Worm (Caenorhabditis elegans) whole organism, L4 larva: ENCODE data around the gene myo-2.
A peak's percentile ranks its signal among the peaks of the same experiment; 100 is the strongest.

Experiments used
- F26F4.8 ChIP-seq: fragments of 200-800 bp; sonication (Bioruptor generic); conservative IDR thresholded peaks from 2 replicates; pipeline ENCODE4 v1.3.6; 2022; ENCODE audit warnings: missing genetic modification characterization, missing compliant biosample characterization
- T26A8.4 ChIP-seq: fragments of 200-800 bp; sonication (Bioruptor generic); IDR thresholded peaks from 2 replicates; pipeline ENCODE4 v1.3.6; 2022; ENCODE audit warnings: missing genetic modification characterization, missing compliant biosample characterization
- Y48G9A.11 ChIP-seq: fragments of 200-800 bp; sonication (Bioruptor generic); IDR thresholded peaks from 2 replicates; pipeline ENCODE4 v1.3.6; 2022; ENCODE audit warnings: missing genetic modification reagents, missing genetic modification characterization, missing compliant biosample characterization
- ZK337.2 ChIP-seq: fragments of 200-800 bp; sonication (Bioruptor generic); IDR thresholded peaks from 2 replicates; pipeline ENCODE4 v1.3.6; 2022; ENCODE audit warnings: missing genetic modification reagents, missing genetic modification characterization, missing compliant biosample characterization
- aha-1 ChIP-seq: fragments of 150-350 bp; peaks from one replicate; lab custom pipeline; 2014; ENCODE audit warnings: missing biosample characterization, missing genetic modification characterization
- ama-1 ChIP-seq: fragments of 150-350 bp; optimal IDR thresholded peaks from 2 replicates; lab custom pipeline; 2014; ENCODE audit warnings: inconsistent platforms, mixed read lengths
- ceh-20 ChIP-seq: fragments of 200-800 bp; sonication (Bioruptor generic); IDR thresholded peaks from 2 replicates; pipeline ENCODE4 v1.3.6; 2022; ENCODE audit warnings: missing genetic modification reagents, missing genetic modification characterization, missing compliant biosample characterization
- cey-2 ChIP-seq: sonication (generic microtip); optimal IDR thresholded peaks from 3 replicates; lab custom pipeline; 2017; ENCODE audit warnings: missing genetic modification characterization, mild to moderate bottlenecking, missing compliant biosample characterization, antibody characterized with exemption, borderline replicate concordance; ENCODE audit not compliant: insufficient read depth
- ctbp-1 ChIP-seq: fragments of 200-800 bp; sonication (Bioruptor generic); IDR thresholded peaks from 2 replicates; pipeline ENCODE4 v1.3.6; 2022; ENCODE audit warnings: missing genetic modification reagents, missing genetic modification characterization, missing compliant biosample characterization
- daf-16 ChIP-seq, 3 experiments: sonication (generic microtip); optimal IDR thresholded peaks; 2 replicates each; lab custom pipeline; 2016 to 2017; ENCODE audit warnings: missing genetic modification characterization in 3 of 3, missing genetic modification reagents in 3 of 3, mild to moderate bottlenecking in 2 of 3, missing compliant biosample characterization in 2 of 3, missing biosample characterization in 1 of 3, moderate library complexity in 1 of 3
- daf-19 ChIP-seq: fragments of 200-800 bp; sonication (Bioruptor generic); conservative IDR thresholded peaks from 2 replicates; pipeline ENCODE4 v1.3.6; 2022; ENCODE audit warnings: missing genetic modification characterization, missing compliant biosample characterization
- dmd-6 ChIP-seq: fragments of 200-800 bp; sonication (Bioruptor generic); IDR thresholded peaks from 2 replicates; pipeline ENCODE4 v1.3.6; 2022; ENCODE audit warnings: missing genetic modification reagents, missing genetic modification characterization, missing compliant biosample characterization
- dmd-9 ChIP-seq: fragments of 200-800 bp; sonication (Bioruptor generic); IDR thresholded peaks from 2 replicates; pipeline ENCODE4 v1.3.6; 2022; ENCODE audit warnings: missing genetic modification reagents, missing genetic modification characterization, missing compliant biosample characterization
- egl-43 ChIP-seq: fragments of 200-800 bp; sonication (Bioruptor generic); IDR thresholded peaks from 2 replicates; pipeline ENCODE4 v1.3.6; 2022; ENCODE audit warnings: missing genetic modification reagents, missing genetic modification characterization, missing compliant biosample characterization
- gei-8 ChIP-seq: fragments of 200-800 bp; sonication (Bioruptor generic); optimal IDR thresholded peaks from 2 replicates; lab custom pipeline; 2018; ENCODE audit warnings: mild to moderate bottlenecking, missing genetic modification characterization, missing compliant biosample characterization
- hlh-11 ChIP-seq: fragments of 200-800 bp; sonication (Bioruptor generic); optimal IDR thresholded peaks from 2 replicates; lab custom pipeline; 2018; ENCODE audit warnings: mild to moderate bottlenecking, missing genetic modification characterization, missing compliant biosample characterization
- lin-13 ChIP-seq: fragments of 150-350 bp; optimal IDR thresholded peaks from 2 replicates; lab custom pipeline; 2014; ENCODE audit warnings: missing biosample characterization, missing genetic modification reagents, missing genetic modification characterization
- lin-29 ChIP-seq: fragments of 200-800 bp; sonication (Bioruptor generic); IDR thresholded peaks from 2 replicates; pipeline ENCODE4 v1.3.6; 2022; ENCODE audit warnings: missing genetic modification reagents, missing genetic modification characterization, missing compliant biosample characterization
- nhr-102 ChIP-seq: sonication (generic microtip); optimal IDR thresholded peaks from 2 replicates; lab custom pipeline; 2016; ENCODE audit warnings: mild to moderate bottlenecking, missing genetic modification characterization, moderate library complexity, missing compliant biosample characterization
- nhr-11 ChIP-seq: fragments of 150-350 bp; optimal IDR thresholded peaks from 2 replicates; lab custom pipeline; 2014; ENCODE audit warnings: missing biosample characterization, missing genetic modification characterization
- nhr-28 ChIP-seq: fragments of 150-350 bp; optimal IDR thresholded peaks from 2 replicates; lab custom pipeline; 2014; ENCODE audit warnings: missing biosample characterization, missing genetic modification characterization
- nhr-6 ChIP-seq: fragments of 150-350 bp; optimal IDR thresholded peaks from 2 replicates; lab custom pipeline; 2014; ENCODE audit warnings: missing biosample characterization, missing genetic modification characterization
- nhr-77 ChIP-seq: fragments of 150-350 bp; optimal IDR thresholded peaks from 2 replicates; lab custom pipeline; 2014; ENCODE audit warnings: missing biosample characterization, missing genetic modification characterization
- php-3 ChIP-seq: fragments of 200-800 bp; sonication (Bioruptor generic); IDR thresholded peaks from 2 replicates; pipeline ENCODE4 v1.3.6; 2022; ENCODE audit warnings: missing genetic modification reagents, missing genetic modification characterization, missing compliant biosample characterization
- pqm-1 ChIP-seq: sonication (generic microtip); optimal IDR thresholded peaks from 2 replicates; lab custom pipeline; 2017; ENCODE audit warnings: missing biosample characterization, missing genetic modification characterization
- rbr-2 ChIP-seq: sonication (generic microtip); optimal IDR thresholded peaks from 2 replicates; lab custom pipeline; 2016; ENCODE audit warnings: missing genotype, missing genetic modification characterization, missing compliant biosample characterization
- saeg-2 ChIP-seq: fragments of 200-800 bp; sonication (Bioruptor generic); IDR thresholded peaks from 2 replicates; pipeline ENCODE4 v1.3.6; 2022; ENCODE audit warnings: missing genetic modification reagents, missing genetic modification characterization, missing compliant biosample characterization
- set-16 ChIP-seq: fragments of 200-800 bp; sonication (Bioruptor generic); IDR thresholded peaks from 2 replicates; pipeline ENCODE4 v1.3.6; 2022; ENCODE audit warnings: missing genetic modification reagents, missing genetic modification characterization, missing compliant biosample characterization
- spr-3 ChIP-seq: fragments of 200-800 bp; sonication (Bioruptor generic); optimal IDR thresholded peaks from 2 replicates; lab custom pipeline; 2018; ENCODE audit warnings: mild to moderate bottlenecking, missing genetic modification characterization, missing compliant biosample characterization
- tra-1 ChIP-seq: fragments of 200-800 bp; sonication (Bioruptor generic); IDR thresholded peaks from 2 replicates; pipeline ENCODE4 v1.3.6; 2022; ENCODE audit warnings: missing genetic modification reagents, missing genetic modification characterization, missing compliant biosample characterization
- unc-130 ChIP-seq: sonication (generic microtip); optimal IDR thresholded peaks from 2 replicates; lab custom pipeline; 2016; ENCODE audit warnings: missing genetic modification reagents, missing genetic modification characterization, missing compliant biosample characterization
- unc-62 ChIP-seq, 3 experiments: fragments of 150-350 bp in 1 of 3; sonication (generic microtip); optimal IDR thresholded peaks in 2 of 3; peaks in 1 of 3; 1 replicate in 1 of 3; 2 replicates in 2 of 3; lab custom pipeline; 2014 to 2017; ENCODE audit warnings: missing biosample characterization in 3 of 3, missing genetic modification characterization in 3 of 3, missing genetic modification reagents in 3 of 3, missing genotype in 1 of 3

myo-2 gene

DNA sequence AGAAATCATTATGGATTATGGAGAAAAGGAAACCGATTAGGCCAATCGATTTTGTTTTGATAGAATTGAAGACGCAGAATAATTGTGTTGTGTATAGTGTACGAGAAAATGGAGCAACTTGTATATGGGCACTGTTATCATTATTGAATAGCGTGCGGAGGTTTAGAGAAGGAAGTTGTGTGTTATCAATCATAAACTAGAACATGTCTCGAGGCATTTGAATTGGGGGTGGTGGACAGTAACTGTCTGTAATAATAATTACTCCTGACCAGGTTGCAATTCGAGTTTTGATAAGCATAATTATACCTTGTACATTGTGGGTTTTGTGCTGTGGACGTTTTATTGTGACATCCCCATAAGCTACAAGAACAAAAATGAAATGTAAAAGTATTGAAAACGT is 1.1 kb upstream of the myo-2 start, which contains the start of gene cdf-2:
cdf-2 (minus strand) TSS at position 149 of the 400 bp plus-strand sequence.
- TF ChIP-seq ama-1 (lab: Kevin White, UChicago) (no peak), pqm-1 (tag; lab: Kevin White, UChicago) (peak; percentile 74), lin-29 (GFP tag; lab: Robert Waterston, UW) (no peak), nhr-77 (tag; lab: Kevin White, UChicago) (peak; percentile 51), tra-1 (GFP tag; lab: Robert Waterston, UW) (no peak), php-3 (GFP tag; lab: Robert Waterston, UW) (peak; percentile 68), nhr-28 (tag; lab: Kevin White, UChicago) (peak; percentile 85), egl-43 (GFP tag; lab: Robert Waterston, UW) (no peak), hlh-11 (tag; lab: Kevin White, UChicago) (peak; percentile 66), daf-16 (GFP tag; optimal IDR thresholded peaks at IDR 0.05; lab: Kevin White, UChicago) (no peak), daf-16 (tag; optimal IDR thresholded peaks at IDR 0.05; lab: Kevin White, UChicago) (peak; percentile 91), Y48G9A.11 (GFP tag; lab: Robert Waterston, UW) (no peak), dmd-6 (peak; percentile 58), nhr-102 (peak; percentile 19)

DNA sequence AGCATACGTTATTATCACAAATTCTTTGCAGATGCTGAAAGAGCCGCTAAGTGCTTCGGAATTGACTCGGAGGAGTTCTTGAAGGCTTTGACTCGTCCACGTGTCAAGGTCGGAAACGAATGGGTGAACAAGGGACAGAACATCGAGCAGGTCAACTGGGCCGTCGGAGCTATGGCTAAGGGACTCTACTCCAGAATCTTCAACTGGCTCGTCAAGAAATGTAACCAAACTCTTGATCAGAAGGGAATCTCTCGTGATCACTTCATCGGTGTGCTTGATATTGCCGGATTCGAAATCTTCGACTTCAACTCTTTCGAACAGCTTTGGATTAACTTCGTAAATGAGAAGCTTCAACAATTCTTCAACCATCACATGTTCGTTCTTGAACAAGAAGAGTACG is 2.0 kb downstream of the myo-2 start:
- no peak for TF ChIP-seq ama-1 (lab: Kevin White, UChicago)
- no peak for TF ChIP-seq gei-8 (GFP tag; lab: Kevin White, UChicago)
- TF ChIP-seq unc-62 (GFP tag; optimal IDR thresholded peaks at IDR 0.05 in 1 of 2; lab: Kevin White, UChicago) = peak in 1 of 2 experiments; percentile 94
- TF ChIP-seq unc-62 (tag; optimal IDR thresholded peaks at IDR 0.05; lab: Kevin White, UChicago) = no peak
- no peak for TF ChIP-seq ctbp-1 (GFP tag; lab: Robert Waterston, UW)
- TF ChIP-seq rbr-2 = no peak
- no peak for TF ChIP-seq spr-3
- no peak for TF ChIP-seq lin-13

DNA sequence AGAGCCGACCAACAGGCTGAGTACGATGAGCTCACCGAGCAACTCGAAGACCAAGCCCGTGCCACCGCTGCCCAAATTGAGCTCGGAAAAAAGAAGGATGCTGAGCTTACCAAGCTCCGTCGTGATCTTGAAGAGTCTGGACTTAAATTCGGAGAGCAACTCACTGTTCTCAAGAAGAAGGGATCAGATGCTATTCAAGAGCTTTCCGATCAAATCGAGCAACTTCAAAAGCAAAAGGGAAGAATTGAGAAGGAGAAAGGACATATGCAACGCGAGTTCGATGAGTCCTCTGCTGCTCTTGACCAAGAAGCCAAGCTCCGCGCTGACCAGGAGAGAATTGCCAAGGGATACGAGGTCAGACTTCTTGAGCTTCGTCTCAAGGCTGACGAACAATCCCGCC is 4.4 kb downstream of the myo-2 start:
- peak; percentile 94 for TF ChIP-seq aha-1
- TF ChIP-seq set-16 (GFP tag; lab: Robert Waterston, UW) = 0 out of 2 replicates have a peak, but pooled peaks have one; percentile 10
- no peak for TF ChIP-seq dmd-9 (GFP tag; lab: Robert Waterston, UW)

DNA sequence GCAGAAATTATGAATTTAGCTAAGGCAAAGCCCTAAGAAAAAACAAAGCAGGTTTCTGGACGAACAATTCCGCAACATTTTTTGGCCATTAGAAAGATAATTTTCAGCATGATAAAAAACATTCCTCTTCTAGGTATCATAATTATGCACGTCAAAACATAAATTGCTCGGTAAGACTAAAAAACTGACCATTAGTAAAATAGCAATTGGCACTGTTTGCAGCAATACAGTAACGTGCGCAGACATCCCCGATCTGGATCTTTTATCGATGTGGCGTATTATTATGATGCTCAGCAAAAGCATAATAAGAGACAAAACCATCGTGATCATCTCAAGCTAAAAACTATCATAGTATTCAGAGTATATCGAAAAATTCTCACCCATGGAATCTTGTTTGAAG is 8.6 kb downstream of the myo-2 start:
- no peak for TF ChIP-seq nhr-6 (tag; lab: Kevin White, UChicago)
- no peak for TF ChIP-seq ZK337.2 (GFP tag; lab: Robert Waterston, UW)
- TF ChIP-seq F26F4.8 (GFP tag; lab: Robert Waterston, UW) = no peak
- TF ChIP-seq unc-62 (GFP tag; optimal IDR thresholded peaks at IDR 0.05 in 1 of 2; lab: Kevin White, UChicago) = peak in 1 of 2 experiments; percentile 6
- TF ChIP-seq unc-62 (tag; optimal IDR thresholded peaks at IDR 0.05; lab: Kevin White, UChicago) = no peak
- TF ChIP-seq daf-19 (GFP tag; lab: Robert Waterston, UW) = no peak
- TF ChIP-seq aha-1 = peak; percentile 54
- no peak for TF ChIP-seq saeg-2 (GFP tag; lab: Robert Waterston, UW)

DNA sequence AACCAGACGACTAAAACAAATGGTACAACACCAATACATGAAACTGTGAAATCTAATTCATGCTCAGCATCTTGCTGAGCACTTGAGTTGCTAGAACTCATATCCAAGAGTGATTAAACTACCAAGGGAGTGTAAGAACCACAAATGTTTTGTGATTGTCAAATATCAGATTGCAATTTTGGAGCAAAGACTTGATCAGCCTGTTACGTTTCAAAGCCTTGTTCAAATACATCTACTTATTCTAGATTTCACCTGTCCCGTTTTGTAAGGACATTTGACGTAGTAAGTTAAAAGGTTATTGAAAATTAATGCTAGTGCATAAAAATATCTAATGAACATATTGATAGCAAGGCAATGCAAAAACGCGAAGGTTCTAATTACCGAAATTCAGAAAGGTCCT is 9.5 kb downstream of the myo-2 start, which contains the start of gene F45E6.1:
F45E6.1 (minus strand) TSS at position 101 of the 400 bp plus-strand sequence.
- TF ChIP-seq T26A8.4 = no peak
- no peak for TF ChIP-seq nhr-11 (tag; lab: Kevin White, UChicago)
- TF ChIP-seq ceh-20 (GFP tag; lab: Robert Waterston, UW) = no peak
- TF ChIP-seq unc-62 (GFP tag; optimal IDR thresholded peaks at IDR 0.05 in 1 of 2; lab: Kevin White, UChicago) = peak in 1 of 2 experiments; percentile 35
- no peak for TF ChIP-seq unc-62 (tag; optimal IDR thresholded peaks at IDR 0.05; lab: Kevin White, UChicago)
- TF ChIP-seq unc-130 (GFP tag; lab: Kevin White, UChicago) = no peak
- no peak for TF ChIP-seq cey-2
